Fruit fly (Drosophila melanogaster) Kc167 (cell line): ENCODE data around the gene Rab40.

ENCODE experiments used
- Myc ChIP-seq: fragments of >200 bp; optimal IDR thresholded peaks from 2 replicates; lab custom pipeline; 2017; ENCODE audit warnings: missing external identifiers
- Sin3A ChIP-seq: fragments of >200 bp; optimal IDR thresholded peaks from 2 replicates; lab custom pipeline; 2018; ENCODE audit warnings: missing external identifiers
- h ChIP-seq: fragments of >200 bp; optimal IDR thresholded peaks from 3 replicates; lab custom pipeline; 2018; ENCODE audit warnings: missing external identifiers
- insv ChIP-seq: fragments of >200 bp; optimal IDR thresholded peaks from 3 replicates; lab custom pipeline; 2018; ENCODE audit warnings: missing external identifiers
- psq ChIP-seq: fragments of >200 bp; optimal IDR thresholded peaks from 2 replicates; lab custom pipeline; 2017; ENCODE audit warnings: missing external identifiers
- ttk ChIP-seq: sonication (Bioruptor generic); optimal IDR thresholded peaks from 2 replicates; lab custom pipeline; 2017; ENCODE audit warnings: missing external identifiers

Rab40 gene

DNA sequence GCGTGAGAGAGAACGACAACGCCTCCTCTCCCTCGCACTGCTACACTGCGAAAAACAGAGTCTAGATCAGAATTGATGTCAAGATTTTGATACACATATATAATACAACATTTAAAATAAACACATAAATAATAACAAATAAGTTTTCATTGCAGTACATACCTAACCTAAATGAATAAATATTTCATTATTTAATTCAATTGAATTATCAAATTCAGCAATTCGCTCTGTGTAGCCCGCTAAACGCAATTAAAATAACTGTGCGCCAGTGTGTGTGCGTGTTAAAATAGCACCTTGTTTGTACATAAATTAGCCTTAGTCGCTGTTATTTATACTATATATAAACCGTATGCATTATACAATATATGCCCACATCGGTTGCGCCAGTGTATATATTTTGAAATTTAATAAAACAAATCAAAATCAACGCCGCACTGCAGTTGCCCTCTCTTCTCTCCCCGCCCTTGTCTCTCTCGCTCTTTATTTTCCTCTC is 9.4 kb upstream of the Rab40 start:
- no peak for TF ChIP-seq psq

dm6 chrX:12471408-12471807 is 8.5 kb upstream of the Rab40 start:
- no peak for TF ChIP-seq h (lab: Kevin White, UChicago)
- TF ChIP-seq insv (lab: Kevin White, UChicago): no peak
- no peak for TF ChIP-seq Sin3A
- TF ChIP-seq psq: no peak
- TF ChIP-seq ttk (lab: Kevin White, UChicago): no peak
- TF ChIP-seq Myc (lab: Kevin White, UChicago): no peak

DNA sequence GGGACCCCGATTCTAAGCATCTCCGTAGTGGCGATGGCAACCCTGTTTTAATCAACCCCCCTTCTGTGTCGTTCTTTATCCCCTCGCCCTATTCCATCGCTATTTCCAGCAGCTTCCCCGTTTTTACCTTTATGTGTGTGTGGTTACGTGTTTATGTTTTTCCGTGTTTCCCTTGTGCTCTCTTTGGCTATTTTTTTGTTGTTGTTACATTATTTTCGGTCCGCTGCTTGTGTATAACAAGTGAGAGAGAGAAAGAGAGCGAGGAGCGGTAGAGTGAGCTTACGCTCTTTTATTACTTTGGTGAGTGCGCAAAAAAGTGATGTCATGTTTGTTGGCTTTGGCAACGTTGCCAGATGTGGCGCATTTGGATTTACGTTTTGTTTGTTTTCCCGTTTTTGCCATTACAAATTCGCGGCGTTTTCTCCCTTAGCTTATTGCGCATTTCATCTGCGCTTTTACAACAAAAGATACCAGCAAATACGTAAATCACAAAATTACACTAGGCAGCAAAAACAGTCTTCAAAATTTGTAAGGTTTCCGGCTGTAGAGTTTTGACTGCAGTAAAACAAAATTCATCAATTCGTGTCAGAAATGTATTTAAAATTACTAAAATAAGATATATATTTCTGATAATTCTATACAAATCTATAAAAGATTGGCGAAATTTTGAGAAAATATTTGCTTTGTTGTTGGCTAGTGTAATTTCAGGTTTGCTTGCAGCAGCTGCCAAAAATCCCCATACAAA is 7.4 kb upstream of the Rab40 start:
- no peak for TF ChIP-seq h (lab: Kevin White, UChicago)
- no peak for TF ChIP-seq insv (lab: Kevin White, UChicago)
- TF ChIP-seq Myc (lab: Kevin White, UChicago): no peak
- TF ChIP-seq ttk (lab: Kevin White, UChicago): no peak
- TF ChIP-seq Sin3A: no peak
- no peak for TF ChIP-seq psq

dm6 chrX:12469778-12470177 is 6.9 kb upstream of the Rab40 start:
- TF ChIP-seq Myc (lab: Kevin White, UChicago): no peak
- TF ChIP-seq Sin3A: no peak
- no peak for TF ChIP-seq ttk (lab: Kevin White, UChicago)
- no peak for TF ChIP-seq psq
- no peak for TF ChIP-seq h (lab: Kevin White, UChicago)
- no peak for TF ChIP-seq insv (lab: Kevin White, UChicago)

DNA sequence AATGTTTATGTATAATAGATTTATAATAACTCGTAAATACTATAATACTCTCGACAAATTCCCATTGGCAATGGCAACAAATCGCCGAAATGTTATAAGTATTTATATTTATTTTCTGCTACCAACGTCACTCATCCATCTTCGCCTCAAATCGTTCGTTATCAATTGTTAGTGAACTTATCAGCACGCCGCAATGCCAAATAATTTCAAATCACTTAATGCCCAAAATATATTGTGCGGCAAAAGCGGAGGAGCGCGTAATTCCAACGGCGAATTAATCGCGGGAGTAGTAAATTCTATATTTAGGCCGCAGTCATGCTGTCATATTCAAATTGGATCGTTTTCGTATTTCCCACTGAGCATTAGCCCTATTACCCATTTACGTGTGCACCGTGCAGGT is 6.3 kb upstream of the Rab40 start:
- no peak for TF ChIP-seq insv (lab: Kevin White, UChicago)
- no peak for TF ChIP-seq h (lab: Kevin White, UChicago)

dm6 chrX:12467241-12467597 is 4.3 kb upstream of the Rab40 start:
- TF ChIP-seq ttk (lab: Kevin White, UChicago) (no peak), psq (no peak)

dm6 chrX:12466541-12467240 is 3.8 kb upstream of the Rab40 start:
- no peak for TF ChIP-seq Myc (lab: Kevin White, UChicago)
- TF ChIP-seq Sin3A: no peak
- TF ChIP-seq psq: no peak
- no peak for TF ChIP-seq h (lab: Kevin White, UChicago)
- TF ChIP-seq ttk (lab: Kevin White, UChicago): no peak
- TF ChIP-seq insv (lab: Kevin White, UChicago): no peak

DNA sequence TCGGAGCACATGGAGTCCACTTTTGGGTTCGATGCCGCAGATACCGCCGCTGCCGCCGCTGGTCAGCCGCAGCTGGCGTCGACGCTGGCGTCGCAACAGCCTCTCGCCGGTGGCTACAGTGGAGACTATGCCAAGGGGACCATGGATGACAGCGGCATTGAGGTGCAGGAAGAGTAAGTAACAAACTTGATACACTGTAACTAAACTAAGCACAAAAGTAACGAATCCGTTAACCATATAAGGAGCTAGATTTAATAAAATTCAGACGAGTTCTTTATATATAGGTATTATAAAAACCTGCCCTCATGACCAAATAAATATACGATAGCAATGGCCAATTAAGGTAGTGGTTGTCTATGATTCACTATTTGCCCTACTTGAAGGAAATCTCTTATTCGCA is 2.4 kb upstream of the Rab40 start:
- TF ChIP-seq h (lab: Kevin White, UChicago) (no peak), Myc (lab: Kevin White, UChicago) (no peak)

dm6 chrX:12463560-12463959 is 648 bp upstream of the Rab40 start:
- TF ChIP-seq insv (lab: Kevin White, UChicago) (no peak), psq (no peak), ttk (lab: Kevin White, UChicago) (no peak), Myc (lab: Kevin White, UChicago) (no peak), Sin3A (no peak)

dm6 chrX:12462216-12462615 is 696 bp downstream of the Rab40 start:
- TF ChIP-seq h (lab: Kevin White, UChicago): no peak
- no peak for TF ChIP-seq ttk (lab: Kevin White, UChicago)
- no peak for TF ChIP-seq Myc (lab: Kevin White, UChicago)
- no peak for TF ChIP-seq insv (lab: Kevin White, UChicago)
- TF ChIP-seq Sin3A: no peak
- no peak for TF ChIP-seq psq

dm6 chrX:12457713-12458233 is 5.1 kb downstream of the Rab40 start, which contains the start of gene CG15731:
Gene CG15731 (minus strand): TSS chrX:12457763.
- TF ChIP-seq ttk (lab: Kevin White, UChicago) (no peak), insv (lab: Kevin White, UChicago) (no peak), h (lab: Kevin White, UChicago) (no peak), psq (no peak), Sin3A (no peak), Myc (lab: Kevin White, UChicago) (no peak)

dm6 chrX:12455891-12456290 is 7.0 kb downstream of the Rab40 start:
- TF ChIP-seq Myc (lab: Kevin White, UChicago): no peak
- no peak for TF ChIP-seq h (lab: Kevin White, UChicago)
- TF ChIP-seq Sin3A: no peak
- no peak for TF ChIP-seq ttk (lab: Kevin White, UChicago)
- TF ChIP-seq insv (lab: Kevin White, UChicago): no peak
- no peak for TF ChIP-seq psq

DNA sequence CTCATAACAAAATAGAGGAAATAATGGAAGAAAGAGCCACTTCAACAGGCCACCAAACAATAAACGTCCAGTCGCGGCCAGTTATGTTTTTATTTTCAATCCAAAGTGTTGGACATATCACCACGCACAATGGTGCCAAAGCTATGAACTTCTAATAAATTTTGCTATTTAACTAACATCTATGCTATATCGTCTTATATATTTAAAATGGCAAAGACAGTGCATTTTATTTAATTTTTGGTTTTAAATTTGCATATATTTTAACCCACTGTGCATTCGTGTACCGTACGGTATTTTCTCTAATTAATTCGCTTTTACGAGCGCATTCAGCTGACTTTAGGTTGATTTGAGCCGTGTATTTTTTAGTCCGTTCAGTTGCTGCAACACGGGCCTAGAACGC is 8.6 kb downstream of the Rab40 start, which contains the start of gene CG15927:
CG15927 (plus strand) TSS at position 372 of the 400 bp plus-strand sequence.
- no peak for TF ChIP-seq ttk (lab: Kevin White, UChicago)
- TF ChIP-seq h (lab: Kevin White, UChicago): no peak
- TF ChIP-seq insv (lab: Kevin White, UChicago): no peak
- no peak for TF ChIP-seq Myc (lab: Kevin White, UChicago)
